Worm (Caenorhabditis elegans): ENCODE measurements around the gene fip-3.

ce11 chrIII:8636803-8637202 lies 47.5 kb upstream of the fip-3 start:
- no peak for TF ChIP-seq nhr-11 (tag; optimal IDR thresholded peaks at IDR 0.05)
- TF ChIP-seq lin-15B (tag; optimal IDR thresholded peaks at IDR 0.05): no peak
- no peak for TF ChIP-seq tbx-2 (tag; optimal IDR thresholded peaks at IDR 0.05)
- TF ChIP-seq nhr-90 (tag; optimal IDR thresholded peaks at IDR 0.05; ENCODE audit: poor library complexity): no peak
- TF ChIP-seq zag-1 (tag; optimal IDR thresholded peaks at IDR 0.05): no peak
- TF ChIP-seq skn-1 (tag; optimal IDR thresholded peaks at IDR 0.05): no peak
- no peak for TF ChIP-seq lin-13 (GFP tag; optimal IDR thresholded peaks at IDR 0.05)
- TF ChIP-seq jun-1 (tag; optimal IDR thresholded peaks at IDR 0.05): no peak
- TF ChIP-seq nhr-84 (tag; optimal IDR thresholded peaks at IDR 0.05): no peak
- no peak for TF ChIP-seq pax-3 (tag; optimal IDR thresholded peaks at IDR 0.05)
- no peak for TF ChIP-seq fos-1 (tag; optimal IDR thresholded peaks at IDR 0.05)
